Fruit fly (Drosophila melanogaster) whole organism, adult: ENCODE results near the gene Yp1.

Experiments used
- CG11617 ChIP-seq: fragments of 200-800 bp; sonication (Bioruptor generic); optimal IDR thresholded peaks from 2 replicates; lab custom pipeline; 2017; ENCODE audit warnings: mild to moderate bottlenecking, missing biosample characterization, missing genetic modification reagents, missing genetic modification characterization
- CG12768 ChIP-seq: fragments of 200-800 bp; sonication (Bioruptor generic); optimal IDR thresholded peaks from 2 replicates; lab custom pipeline; 2017; ENCODE audit warnings: missing biosample characterization, missing genetic modification characterization, mild to moderate bottlenecking, moderate library complexity, missing genetic modification reagents
- CG14711 ChIP-seq: fragments of 200-800 bp; sonication (Bioruptor generic); optimal IDR thresholded peaks from 2 replicates; lab custom pipeline; 2018; ENCODE audit warnings: missing biosample characterization, mild to moderate bottlenecking, missing genetic modification characterization, moderate library complexity
- CG1620 ChIP-seq: fragments of 200-800 bp; sonication (Bioruptor generic); optimal IDR thresholded peaks from 2 replicates; lab custom pipeline; 2016; ENCODE audit warnings: missing biosample characterization, missing genetic modification characterization
- CG33017 ChIP-seq: fragments of 200-800 bp; sonication (Bioruptor generic); optimal IDR thresholded peaks from 2 replicates; lab custom pipeline; 2018; ENCODE audit warnings: missing biosample characterization, mild to moderate bottlenecking, missing genetic modification characterization, moderate library complexity
- CG5204 ChIP-seq: fragments of 200-800 bp; sonication (Bioruptor generic); optimal IDR thresholded peaks from 2 replicates; lab custom pipeline; 2016; ENCODE audit warnings: missing biosample characterization, missing genetic modification characterization
- CG7045 ChIP-seq: fragments of 200-800 bp; sonication (Bioruptor generic); optimal IDR thresholded peaks from 2 replicates; lab custom pipeline; 2017; ENCODE audit warnings: missing biosample characterization, mild to moderate bottlenecking, missing genetic modification characterization
- CG7101 ChIP-seq: fragments of 200-800 bp; sonication (Bioruptor generic); optimal IDR thresholded peaks from 2 replicates; lab custom pipeline; 2018; ENCODE audit warnings: missing biosample characterization, mild to moderate bottlenecking, missing genetic modification characterization, moderate library complexity
- Clk ChIP-seq: fragments of 200-800 bp; sonication (Bioruptor generic); optimal IDR thresholded peaks from 2 replicates; lab custom pipeline; 2017; ENCODE audit warnings: missing biosample characterization, missing genetic modification characterization
- Crg-1 ChIP-seq: fragments of 200-800 bp; sonication (Bioruptor generic); optimal IDR thresholded peaks from 2 replicates; lab custom pipeline; 2016; ENCODE audit warnings: missing biosample characterization, missing genetic modification characterization
- Hr96 ChIP-seq: fragments of 200-800 bp; sonication (Bioruptor generic); optimal IDR thresholded peaks from 2 replicates; lab custom pipeline; 2016; ENCODE audit warnings: missing biosample characterization, missing genetic modification characterization
- Mnt ChIP-seq: fragments of 200-800 bp; sonication (Bioruptor generic); optimal IDR thresholded peaks from 2 replicates; lab custom pipeline; 2016; ENCODE audit warnings: missing biosample characterization, mild to moderate bottlenecking, missing genetic modification characterization
- bab1 ChIP-seq: fragments of 200-800 bp; sonication (Bioruptor generic); optimal IDR thresholded peaks from 3 replicates; lab custom pipeline; 2019; ENCODE audit warnings: missing biosample characterization, mild to moderate bottlenecking, missing genetic modification characterization, moderate library complexity
- cic ChIP-seq: fragments of 200-800 bp; sonication (Bioruptor generic); optimal IDR thresholded peaks from 2 replicates; lab custom pipeline; 2017; ENCODE audit warnings: missing biosample characterization, mild to moderate bottlenecking, missing genetic modification characterization, moderate library complexity
- cnc ChIP-seq, 2 experiments: fragments of >200 bp; optimal IDR thresholded peaks; 2 replicates each; lab custom pipeline; 2017
- kay ChIP-seq: fragments of 200-800 bp; sonication (Bioruptor generic); peaks from one replicate; lab custom pipeline; 2016; ENCODE audit warnings: missing biosample characterization, missing genetic modification characterization, borderline replicate concordance
- ovo ChIP-seq: fragments of 200-800 bp; sonication (Bioruptor generic); optimal IDR thresholded peaks from 2 replicates; lab custom pipeline; 2016; ENCODE audit warnings: missing biosample characterization, missing genetic modification characterization
- pad ChIP-seq: fragments of 200-800 bp; sonication (Bioruptor generic); optimal IDR thresholded peaks from 3 replicates; lab custom pipeline; 2017; ENCODE audit warnings: missing biosample characterization, missing genetic modification characterization, mild to moderate bottlenecking, moderate library complexity, missing genetic modification reagents
- tj ChIP-seq: fragments of 200-800 bp; sonication (Bioruptor generic); optimal IDR thresholded peaks from 3 replicates; lab custom pipeline; 2017; ENCODE audit warnings: missing biosample characterization, mild to moderate bottlenecking, missing genetic modification characterization, moderate library complexity
- toe ChIP-seq: fragments of 200-800 bp; sonication (Bioruptor generic); optimal IDR thresholded peaks from 2 replicates; lab custom pipeline; 2016; ENCODE audit warnings: missing biosample characterization, missing genetic modification characterization

Yp1 gene

dm6 chrX:10057964-10058363 is 4.4 kb downstream of the Yp1 start:
- peak; percentile 9 for TF ChIP-seq CG7101 (tag; lab: Kevin White, UChicago)
- no peak for TF ChIP-seq cic

- TF ChIP-seq CG7045 (GFP tag; lab: Kevin White, UChicago): no peak
- no peak for TF ChIP-seq cic
- TF ChIP-seq CG12768 (GFP tag; lab: Kevin White, UChicago): no peak
- TF ChIP-seq CG14711 (tag; lab: Kevin White, UChicago): no peak
- no peak for TF ChIP-seq CG1620
- TF ChIP-seq kay (GFP tag; lab: Kevin White, UChicago): no peak
- TF ChIP-seq tj: no peak
- no peak for TF ChIP-seq CG7101 (tag; lab: Kevin White, UChicago)
- no peak for TF ChIP-seq CG33017 (tag; lab: Kevin White, UChicago)
- TF ChIP-seq CG5204 (GFP tag; lab: Kevin White, UChicago): no peak
- TF ChIP-seq Hr96 (GFP tag; lab: Kevin White, UChicago): no peak
- TF ChIP-seq cnc (optimal IDR thresholded peaks at IDR 0.05; lab: Kevin White, UChicago): no peak
- TF ChIP-seq Clk: no peak
Observed at dm6 chrX:10061327-10061726, 7.7 kb downstream of the Yp1 start, which contains the start of gene Gr9a. TSS of gene Gr9a (plus strand) at chrX:10061627.

- TF ChIP-seq CG33017 (tag; lab: Kevin White, UChicago): no peak
- no peak for TF ChIP-seq Hr96 (GFP tag; lab: Kevin White, UChicago)
- TF ChIP-seq Mnt (GFP tag; lab: Kevin White, UChicago): no peak
- no peak for TF ChIP-seq CG11617
- no peak for TF ChIP-seq Clk
- TF ChIP-seq CG7045 (GFP tag; lab: Kevin White, UChicago): no peak
- no peak for TF ChIP-seq tj
- no peak for TF ChIP-seq CG1620
- TF ChIP-seq ovo: no peak
- TF ChIP-seq pad (GFP tag; lab: Kevin White, UChicago): no peak
- TF ChIP-seq CG12768 (GFP tag; lab: Kevin White, UChicago): no peak
- no peak for TF ChIP-seq bab1 (GFP tag; lab: Kevin White, UChicago)
- no peak for TF ChIP-seq CG14711 (tag; lab: Kevin White, UChicago)
Observed at dm6 chrX:10067528-10067927, 13.9 kb downstream of the Yp1 start.

- no peak for TF ChIP-seq CG11617
- peak; percentile 95 for TF ChIP-seq pad (GFP tag; lab: Kevin White, UChicago)
- peak; percentile 80 for TF ChIP-seq ovo
- TF ChIP-seq CG33017 (tag; lab: Kevin White, UChicago): no peak
- TF ChIP-seq Hr96 (GFP tag; lab: Kevin White, UChicago): no peak
- no peak for TF ChIP-seq bab1 (GFP tag; lab: Kevin White, UChicago)
- no peak for TF ChIP-seq CG1620
- no peak for TF ChIP-seq Clk
- TF ChIP-seq CG14711 (tag; lab: Kevin White, UChicago): no peak
- no peak for TF ChIP-seq CG12768 (GFP tag; lab: Kevin White, UChicago)
- TF ChIP-seq kay (GFP tag; lab: Kevin White, UChicago): no peak
- no peak for TF ChIP-seq CG7045 (GFP tag; lab: Kevin White, UChicago)
- no peak for TF ChIP-seq CG5204 (GFP tag; lab: Kevin White, UChicago)
- no peak for TF ChIP-seq Mnt (GFP tag; lab: Kevin White, UChicago)
- no peak for TF ChIP-seq Crg-1 (GFP tag; lab: Kevin White, UChicago)
- TF ChIP-seq tj: no peak
Observed at dm6 chrX:10070325-10070931, 16.8 kb downstream of the Yp1 start, which contains the start of gene CG15312. TSS of gene CG15312 (minus strand) at chrX:10070868.

- no peak for TF ChIP-seq tj
- TF ChIP-seq Hr96 (GFP tag; lab: Kevin White, UChicago): no peak
Observed at dm6 chrX:10071516-10071915, 17.9 kb downstream of the Yp1 start.

dm6 chrX:10082185-10082949 is 28.8 kb downstream of the Yp1 start, which contains the start of gene ZAP3:
TSS of gene ZAP3 (minus strand) at chrX:10082492.
- TF ChIP-seq bab1 (GFP tag; lab: Kevin White, UChicago) (peak; percentile 40), tj (no peak), Mnt (GFP tag; lab: Kevin White, UChicago) (no peak)

- TF ChIP-seq Mnt (GFP tag; lab: Kevin White, UChicago) (peak; percentile 72), toe (GFP tag; lab: Kevin White, UChicago) (no peak)
Observed at dm6 chrX:10082950-10083253, 29.3 kb downstream of the Yp1 start, which contains the start of gene CG2972. TSS of gene CG2972 (plus strand) at chrX:10083154.
